Worm (Caenorhabditis elegans): Measurements from ENCODE around the gene snt-7.

The snt-7 gene

DNA sequence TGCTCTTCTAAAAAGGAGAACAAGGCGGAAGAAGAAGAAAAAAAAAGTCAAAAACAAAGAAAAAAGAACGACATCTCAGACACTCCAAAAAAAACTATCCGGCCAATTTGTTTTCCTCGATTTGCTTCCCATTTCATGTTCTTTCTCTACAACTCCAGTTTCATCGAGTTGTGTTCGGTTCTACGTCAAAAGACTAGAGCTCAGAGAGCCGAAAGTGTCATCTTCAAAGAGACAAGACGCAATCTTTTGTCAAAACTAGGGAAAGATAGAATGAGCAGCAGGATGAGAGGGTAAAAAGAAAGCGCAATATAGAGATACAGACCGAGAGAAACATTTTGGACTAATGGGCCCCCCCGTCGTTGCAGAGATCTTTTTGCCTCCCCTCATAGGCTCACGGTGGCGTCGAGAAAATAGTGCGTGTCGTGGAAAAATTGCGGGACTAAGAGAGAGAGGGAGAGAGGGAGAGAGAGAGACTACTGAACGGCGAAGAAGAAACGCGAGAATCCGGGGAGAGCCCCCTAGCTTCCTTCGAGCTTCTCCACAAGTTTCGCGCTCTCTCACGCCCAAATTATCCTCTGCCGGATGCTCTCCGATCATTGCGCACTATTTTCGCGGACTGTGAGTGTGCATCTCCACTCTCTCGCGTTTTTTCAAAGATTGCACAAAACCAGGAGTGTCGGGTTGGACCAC lies 9.8 kb downstream of the snt-7 start (continued):
- no peak for TF ChIP-seq unc-62 (GFP tag; optimal IDR thresholded peaks at IDR 0.05)
- TF ChIP-seq sptf-1 (tag; optimal IDR thresholded peaks at IDR 0.05), result no peak
- no peak for TF ChIP-seq nhr-237 (tag; optimal IDR thresholded peaks at IDR 0.05)
- TF ChIP-seq fkh-4 (tag; optimal IDR thresholded peaks at IDR 0.05; ENCODE audit: borderline replicate concordance), result no peak
- peak; percentile 53 for TF ChIP-seq xbp-1 (tag; optimal IDR thresholded peaks at IDR 0.05)
- TF ChIP-seq ces-1 (GFP tag; optimal IDR thresholded peaks at IDR 0.05), result peak; percentile 44
- no peak for TF ChIP-seq ztf-11 (tag; optimal IDR thresholded peaks at IDR 0.05)
- TF ChIP-seq ztf-4 (tag; optimal IDR thresholded peaks at IDR 0.05), result peak; percentile 59
- TF ChIP-seq unc-30 (tag; optimal IDR thresholded peaks at IDR 0.05), result no peak
- peak; percentile 81 for TF ChIP-seq nhr-47 (tag; optimal IDR thresholded peaks at IDR 0.05)
- no peak for TF ChIP-seq mef-2 (tag; optimal IDR thresholded peaks at IDR 0.05)
- no peak for TF ChIP-seq alr-1 (tag; optimal IDR thresholded peaks at IDR 0.05; ENCODE audit: borderline replicate concordance)

DNA sequence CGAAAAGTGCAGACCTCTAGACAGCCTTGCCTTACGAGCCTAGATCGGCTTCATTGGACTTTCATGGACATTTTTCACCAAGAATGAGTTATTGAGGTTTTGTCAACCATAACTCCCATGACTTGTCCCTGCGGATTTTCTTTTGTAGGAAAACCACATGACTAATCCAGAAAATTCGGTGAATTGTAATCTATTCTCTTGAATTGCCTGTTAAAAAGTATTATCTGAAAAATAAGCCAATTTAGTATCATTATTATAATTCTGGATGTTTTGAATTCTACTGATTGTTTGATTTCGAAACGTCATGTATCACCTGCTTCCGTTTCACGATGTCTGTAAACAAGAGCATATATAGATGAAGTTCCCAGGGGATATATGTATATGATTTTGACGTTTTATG lies 10.4 kb downstream of the snt-7 start:
- peak; percentile 68 for TF ChIP-seq sox-4 (tag; optimal IDR thresholded peaks at IDR 0.05)
- peak; percentile 50 for TF ChIP-seq fkh-8 (tag; optimal IDR thresholded peaks at IDR 0.05)
- peak; percentile 18 for TF ChIP-seq nhr-85 (tag)
- peak; percentile 36 for TF ChIP-seq pax-3 (tag; optimal IDR thresholded peaks at IDR 0.05)
- no peak for TF ChIP-seq ces-1 (GFP tag; optimal IDR thresholded peaks at IDR 0.05)
- TF ChIP-seq unc-62 (GFP tag; optimal IDR thresholded peaks at IDR 0.05), result no peak
- TF ChIP-seq ceh-8 (GFP tag; optimal IDR thresholded peaks at IDR 0.05), result peak; percentile 46
- peak; percentile 95 for TF ChIP-seq dsc-1 (tag; optimal IDR thresholded peaks at IDR 0.05)
- no peak for TF ChIP-seq nhr-90 (tag; optimal IDR thresholded peaks at IDR 0.05; ENCODE audit: poor library complexity)
- no peak for TF ChIP-seq aha-1 (tag; optimal IDR thresholded peaks at IDR 0.05)
- peak; percentile 14 for TF ChIP-seq nhr-47 (tag; optimal IDR thresholded peaks at IDR 0.05)
- peak; percentile 27 for TF ChIP-seq nhr-71 (tag; optimal IDR thresholded peaks at IDR 0.05)
- no peak for TF ChIP-seq nhr-11 (tag; optimal IDR thresholded peaks at IDR 0.05)

ce11 chrX:15181454-15181853 lies 17.5 kb downstream of the snt-7 start, which contains the start of gene pkhm-2:
TSS of gene pkhm-2 (minus strand) at chrX:15181465.
- peak; percentile 76 for TF ChIP-seq nhr-237 (tag; optimal IDR thresholded peaks at IDR 0.05)
- peak; percentile 94 for TF ChIP-seq nhr-20 (tag; optimal IDR thresholded peaks at IDR 0.05)
- TF ChIP-seq ceh-88 (GFP tag; IDR thresholded peaks at IDR 0.05), result peak; percentile 65
- TF ChIP-seq mdl-1 (tag; optimal IDR thresholded peaks at IDR 0.05), result peak in 1 of 2 experiments; percentile 90
- no peak for TF ChIP-seq egl-27 (tag; optimal IDR thresholded peaks at IDR 0.05)
- peak; percentile 89 for TF ChIP-seq dsc-1 (tag; optimal IDR thresholded peaks at IDR 0.05)
- TF ChIP-seq C04F5.9 (tag; optimal IDR thresholded peaks at IDR 0.05), result peak; percentile 47
- peak; percentile 77 to 82 (median 79) for TF ChIP-seq dpl-1 (GFP tag; optimal IDR thresholded peaks at IDR 0.05)
- no peak for TF ChIP-seq ces-1 (GFP tag; optimal IDR thresholded peaks at IDR 0.05)
- TF ChIP-seq ceh-82 (tag; optimal IDR thresholded peaks at IDR 0.05), result peak; percentile 84 to 88 (median 85)
- TF ChIP-seq unc-86 (tag; optimal IDR thresholded peaks at IDR 0.05), result peak; percentile 84
- no peak for TF ChIP-seq alr-1 (tag; optimal IDR thresholded peaks at IDR 0.05; ENCODE audit: borderline replicate concordance)
- TF ChIP-seq hlh-4 (tag; optimal IDR thresholded peaks at IDR 0.05), result no peak
- peak; percentile 65 for TF ChIP-seq aha-1 (tag; optimal IDR thresholded peaks at IDR 0.05)
- TF ChIP-seq sptf-1 (tag; optimal IDR thresholded peaks at IDR 0.05), result no peak
- peak; percentile 46 for TF ChIP-seq fkh-10 (GFP tag; optimal IDR thresholded peaks at IDR 0.05)
- no peak for TF ChIP-seq ceh-63 (GFP tag; optimal IDR thresholded peaks at IDR 0.05)
- TF ChIP-seq ets-5 (GFP tag; IDR thresholded peaks at IDR 0.05), result no peak
- TF ChIP-seq ztf-11 (tag; optimal IDR thresholded peaks at IDR 0.05), result peak in 1 of 2 experiments; percentile 59
- TF ChIP-seq nhr-11 (tag; optimal IDR thresholded peaks at IDR 0.05), result peak; percentile 67
- peak; percentile 78 for TF ChIP-seq unc-130 (tag; optimal IDR thresholded peaks at IDR 0.05)
- peak; percentile 95 for TF ChIP-seq snu-23 (GFP tag; optimal IDR thresholded peaks at IDR 0.05)
- TF ChIP-seq egl-13 (tag; optimal IDR thresholded peaks at IDR 0.05), result peak; percentile 87
- TF ChIP-seq sox-4 (tag; optimal IDR thresholded peaks at IDR 0.05), result peak; percentile 68
- peak; percentile 98 for TF ChIP-seq blmp-1 (tag; optimal IDR thresholded peaks at IDR 0.05)
- TF ChIP-seq nhr-19 (GFP tag; conservative IDR thresholded peaks at IDR 0.05), result peak; percentile 93
- TF ChIP-seq ama-1 (optimal IDR thresholded peaks at IDR 0.05), result no peak
- peak; percentile 22 for TF ChIP-seq pag-3 (tag; optimal IDR thresholded peaks at IDR 0.05; ENCODE audit: borderline replicate concordance, insufficient read depth)
- peak; percentile 95 for TF ChIP-seq swsn-7 (tag; optimal IDR thresholded peaks at IDR 0.05)
- TF ChIP-seq nhr-85 (tag), result peak; percentile 97
- peak; percentile 31 for TF ChIP-seq aly-2 (tag; optimal IDR thresholded peaks at IDR 0.05)
- TF ChIP-seq ceh-90 (tag; optimal IDR thresholded peaks at IDR 0.05), result no peak
- no peak for TF ChIP-seq hlh-17 (GFP tag; optimal IDR thresholded peaks at IDR 0.05; ENCODE audit: borderline replicate concordance)
- peak; percentile 91 for TF ChIP-seq snpc-4 (tag; optimal IDR thresholded peaks at IDR 0.05)

Measured in whole organism, L1 larva.